Worm (Caenorhabditis elegans) whole organism, L4 larva: ENCODE data around the gene ZK6.8.

Experiments
- F44E2.7 ChIP-seq: fragments of 200-800 bp; sonication (Bioruptor generic); IDR thresholded peaks from 2 replicates; pipeline ENCODE4 v2.1.2; 2022; ENCODE audit warnings: missing genetic modification characterization, missing compliant biosample characterization
- R02D3.7 ChIP-seq: fragments of 150-350 bp; sonication (generic microtip); optimal IDR thresholded peaks from 3 replicates; lab custom pipeline; 2014; ENCODE audit warnings: missing biosample characterization, missing genetic modification characterization
- T20F7.1 ChIP-seq: fragments of 200-800 bp; sonication (Bioruptor generic); optimal IDR thresholded peaks from 2 replicates; lab custom pipeline; 2018; ENCODE audit warnings: mild to moderate bottlenecking, missing genetic modification characterization, missing compliant biosample characterization
- daf-19 ChIP-seq: fragments of 200-800 bp; sonication (Bioruptor generic); conservative IDR thresholded peaks from 2 replicates; pipeline ENCODE4 v1.3.6; 2022; ENCODE audit warnings: missing genetic modification characterization, missing compliant biosample characterization
- egl-27 ChIP-seq: sonication (generic microtip); optimal IDR thresholded peaks from 3 replicates; lab custom pipeline; 2017; ENCODE audit warnings: missing biosample characterization, missing genetic modification reagents, missing genetic modification characterization
- hlh-11 ChIP-seq: fragments of 200-800 bp; sonication (Bioruptor generic); optimal IDR thresholded peaks from 2 replicates; lab custom pipeline; 2018; ENCODE audit warnings: mild to moderate bottlenecking, missing genetic modification characterization, missing compliant biosample characterization
- lin-39 ChIP-seq: fragments of 150-350 bp; optimal IDR thresholded peaks from 2 replicates; lab custom pipeline; 2014; ENCODE audit warnings: missing biosample characterization, missing genetic modification reagents, missing genetic modification characterization
- nhr-25 ChIP-seq: sonication (generic microtip); optimal IDR thresholded peaks from 2 replicates; lab custom pipeline; 2017; ENCODE audit warnings: missing genetic modification characterization, mild to moderate bottlenecking, missing compliant biosample characterization, antibody characterized with exemption, moderate library complexity, borderline replicate concordance; ENCODE audit not compliant: insufficient read depth
- rbr-2 ChIP-seq: sonication (generic microtip); optimal IDR thresholded peaks from 2 replicates; lab custom pipeline; 2016; ENCODE audit warnings: missing genotype, missing genetic modification characterization, missing compliant biosample characterization
- spr-1 ChIP-seq: sonication (generic microtip); optimal IDR thresholded peaks from 2 replicates; lab custom pipeline; 2016; ENCODE audit warnings: mild to moderate bottlenecking, missing genetic modification characterization, missing compliant biosample characterization

DNA sequence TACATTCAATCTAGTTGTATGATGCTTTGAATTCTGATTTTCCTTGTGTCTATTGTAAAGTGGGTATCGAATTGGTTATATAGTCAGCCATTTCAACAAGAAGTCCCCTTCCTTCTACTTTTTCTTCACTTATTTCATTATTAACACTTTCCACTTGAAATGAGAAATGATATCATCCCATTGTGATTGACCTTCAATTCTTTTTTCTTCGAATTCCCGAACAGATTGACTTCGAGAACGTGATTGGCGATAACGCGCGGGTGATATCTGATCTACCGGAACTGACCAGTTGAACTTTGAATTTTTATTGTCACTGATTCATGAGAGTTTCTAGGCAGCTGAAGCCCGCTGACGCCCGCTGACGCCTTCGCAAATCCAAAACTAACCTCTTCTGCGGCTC, 3.5 kb upstream of the ZK6.8 start:
- TF ChIP-seq T20F7.1 (GFP tag; lab: Kevin White, UChicago) (no peak), nhr-25 (no peak), lin-39 (tag; lab: Kevin White, UChicago) (no peak), hlh-11 (tag; lab: Kevin White, UChicago) (peak; percentile 14), daf-19 (GFP tag; lab: Robert Waterston, UW) (no peak), R02D3.7 (no peak), egl-27 (tag; lab: Kevin White, UChicago) (no peak), rbr-2 (tag; lab: Kevin White, UChicago) (no peak), spr-1 (tag; lab: Kevin White, UChicago) (no peak), F44E2.7 (no peak)
